Fruit fly (Drosophila melanogaster): Measurements from ENCODE around the gene CG10859.

DNA sequence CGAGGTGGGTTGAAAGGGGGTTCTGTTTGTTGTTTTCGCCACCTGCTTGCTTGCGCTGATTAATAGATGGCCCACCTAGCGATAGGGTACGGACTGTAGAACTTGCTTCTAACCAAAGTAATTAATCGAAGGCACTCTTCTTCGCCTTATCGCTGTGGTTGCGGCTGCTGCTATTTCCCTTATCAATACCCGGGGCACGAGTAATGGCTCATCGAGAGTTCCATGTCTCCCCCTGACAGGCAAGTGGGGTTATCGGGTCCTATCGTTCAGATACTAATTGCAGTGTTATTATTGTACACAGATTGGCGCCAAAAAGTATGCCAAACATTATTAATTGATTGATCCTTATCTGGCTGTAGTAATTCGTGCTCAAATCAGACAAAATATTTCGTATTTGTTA is 38.3 kb upstream of the CG10859 start:
- TF ChIP-seq EcR (GFP tag; optimal IDR thresholded peaks at IDR 0.05) (no peak), CG8159 (tag; optimal IDR thresholded peaks at IDR 0.05) (no peak), CG9948 (tag; optimal IDR thresholded peaks at IDR 0.05) (no peak), CG13204 (GFP tag; optimal IDR thresholded peaks at IDR 0.05) (no peak), CG15710 (tag; optimal IDR thresholded peaks at IDR 0.05) (no peak), Snoo (tag; optimal IDR thresholded peaks at IDR 0.05) (no peak), CG12605 (GFP tag; IDR thresholded peaks at IDR 0.05) (no peak), D1 (tag; optimal IDR thresholded peaks at IDR 0.05) (no peak)

Data from whole organism, pupa.